Fruit fly (Drosophila melanogaster) whole organism, prepupa: ENCODE results near the gene CG9682.
A peak's percentile ranks its signal among the peaks of the same experiment; 100 is the strongest.

Source experiments
- Blimp-1 ChIP-seq: fragments of 200-800 bp; sonication (Bioruptor generic); optimal IDR thresholded peaks from 3 replicates; lab custom pipeline; 2017; ENCODE audit warnings: missing biosample characterization, missing genetic modification characterization, mild to moderate bottlenecking, moderate library complexity, missing genetic modification reagents
- CG11762 ChIP-seq: fragments of 200-800 bp; sonication (Bioruptor generic); optimal IDR thresholded peaks from 3 replicates; lab custom pipeline; 2016; ENCODE audit warnings: missing biosample characterization, missing genetic modification characterization; ENCODE audit not compliant: insufficient read depth
- CG11902 ChIP-seq: fragments of 200-800 bp; sonication (Bioruptor generic); optimal IDR thresholded peaks from 3 replicates; lab custom pipeline; 2016; ENCODE audit warnings: missing biosample characterization, missing genetic modification characterization
- CG15336 ChIP-seq: fragments of 200-800 bp; sonication (Bioruptor generic); IDR thresholded peaks from 2 replicates; pipeline ENCODE4 v1.3.6; 2022; ENCODE audit warnings: missing biosample characterization, missing genetic modification characterization
- CG1621 ChIP-seq: fragments of 200-800 bp; sonication (Bioruptor generic); optimal IDR thresholded peaks from 3 replicates; lab custom pipeline; 2018; ENCODE audit warnings: missing biosample characterization, mild to moderate bottlenecking, missing genetic modification characterization
- CG16779 ChIP-seq: fragments of 200-800 bp; sonication (Bioruptor generic); optimal IDR thresholded peaks from 3 replicates; lab custom pipeline; 2017; ENCODE audit warnings: missing biosample characterization, mild to moderate bottlenecking, missing genetic modification characterization
- CG3032 ChIP-seq: fragments of 200-800 bp; optimal IDR thresholded peaks from 2 replicates; lab custom pipeline; 2019; ENCODE audit warnings: missing biosample characterization, mild to moderate bottlenecking, missing genetic modification characterization, moderate library complexity
- CG31627 ChIP-seq: fragments of 200-800 bp; sonication (Bioruptor generic); optimal IDR thresholded peaks from 3 replicates; lab custom pipeline; 2016; ENCODE audit warnings: missing biosample characterization, missing genetic modification characterization
- CG32006 ChIP-seq: fragments of 200-800 bp; sonication (Bioruptor generic); optimal IDR thresholded peaks from 3 replicates; lab custom pipeline; 2017; ENCODE audit warnings: missing biosample characterization, mild to moderate bottlenecking, missing genetic modification characterization
- CG34406 ChIP-seq: fragments of 200-800 bp; sonication (Bioruptor generic); optimal IDR thresholded peaks from 3 replicates; lab custom pipeline; 2016; ENCODE audit warnings: missing biosample characterization, missing genetic modification characterization
- CG4318 ChIP-seq: fragments of 200-800 bp; sonication (Bioruptor generic); optimal IDR thresholded peaks from 3 replicates; lab custom pipeline; 2017; ENCODE audit warnings: missing biosample characterization, mild to moderate bottlenecking, missing genetic modification characterization
- CG6163 ChIP-seq: fragments of 200-800 bp; sonication (Bioruptor generic); IDR thresholded peaks from 3 replicates; pipeline ENCODE4 v1.3.6; 2022; ENCODE audit warnings: missing biosample characterization, missing genetic modification characterization
- CG6276 ChIP-seq: fragments of 200-800 bp; sonication (Bioruptor generic); optimal IDR thresholded peaks from 2 replicates; lab custom pipeline; 2017; ENCODE audit warnings: missing biosample characterization, mild to moderate bottlenecking, missing genetic modification characterization
- CG6792 ChIP-seq: fragments of 200-800 bp; sonication (Bioruptor generic); optimal IDR thresholded peaks from 3 replicates; lab custom pipeline; 2016; ENCODE audit warnings: missing biosample characterization, missing genetic modification characterization
- CG6854 ChIP-seq: fragments of 200-800 bp; sonication (Bioruptor generic); optimal IDR thresholded peaks from 2 replicates; lab custom pipeline; 2017; ENCODE audit warnings: missing biosample characterization, mild to moderate bottlenecking, missing genetic modification characterization
- CG7368 ChIP-seq: fragments of 200-800 bp; sonication (Bioruptor generic); optimal IDR thresholded peaks from 3 replicates; lab custom pipeline; 2016; ENCODE audit warnings: missing biosample characterization, missing genetic modification characterization
- CG8319 ChIP-seq: fragments of 200-800 bp; sonication (Bioruptor generic); optimal IDR thresholded peaks from 3 replicates; lab custom pipeline; 2016; ENCODE audit warnings: missing biosample characterization, missing genetic modification characterization
- CG8632 ChIP-seq: fragments of 200-800 bp; sonication (Bioruptor generic); optimal IDR thresholded peaks from 3 replicates; lab custom pipeline; 2016; ENCODE audit warnings: missing biosample characterization, missing genetic modification characterization
- CG9139 ChIP-seq: fragments of 200-800 bp; sonication (Bioruptor generic); optimal IDR thresholded peaks from 3 replicates; lab custom pipeline; 2017; ENCODE audit warnings: missing biosample characterization, mild to moderate bottlenecking, missing genetic modification characterization
- Eip75B ChIP-seq: fragments of 200-800 bp; sonication (Bioruptor generic); optimal IDR thresholded peaks from 3 replicates; lab custom pipeline; 2016; ENCODE audit warnings: missing biosample characterization, missing genetic modification characterization
- Eip78C ChIP-seq: fragments of 200-800 bp; sonication (Bioruptor generic); peaks from one replicate; lab custom pipeline; 2016; ENCODE audit warnings: missing biosample characterization, missing genetic modification characterization
- Ets21C ChIP-seq: fragments of 200-800 bp; sonication (Bioruptor generic); optimal IDR thresholded peaks from 3 replicates; lab custom pipeline; 2016; ENCODE audit warnings: missing biosample characterization, missing genetic modification characterization
- Ets96B ChIP-seq: fragments of 200-800 bp; optimal IDR thresholded peaks from 2 replicates; lab custom pipeline; 2019; ENCODE audit warnings: missing biosample characterization, mild to moderate bottlenecking, missing genetic modification characterization, moderate library complexity
- Hr4 ChIP-seq: fragments of 200-800 bp; sonication (Bioruptor generic); optimal IDR thresholded peaks from 3 replicates; lab custom pipeline; 2016; ENCODE audit warnings: missing biosample characterization, missing genetic modification characterization
- Lpt ChIP-seq: fragments of 200-800 bp; sonication (Bioruptor generic); optimal IDR thresholded peaks from 3 replicates; lab custom pipeline; 2016; ENCODE audit warnings: missing biosample characterization, missing genetic modification characterization
- Met ChIP-seq: fragments of 200-800 bp; sonication (Bioruptor generic); optimal IDR thresholded peaks from 3 replicates; lab custom pipeline; 2016; ENCODE audit warnings: missing biosample characterization, missing genetic modification characterization
- OdsH ChIP-seq: fragments of 200-800 bp; sonication (Bioruptor generic); optimal IDR thresholded peaks from 3 replicates; lab custom pipeline; 2016; ENCODE audit warnings: missing biosample characterization, missing genetic modification characterization
- Sox102F ChIP-seq: fragments of 200-800 bp; sonication (Bioruptor generic); optimal IDR thresholded peaks from 2 replicates; lab custom pipeline; 2016; ENCODE audit warnings: missing biosample characterization, mild to moderate bottlenecking, missing genetic modification characterization
- Sox14 ChIP-seq: fragments of 200-800 bp; sonication (Bioruptor generic); optimal IDR thresholded peaks from 3 replicates; lab custom pipeline; 2016; ENCODE audit warnings: missing biosample characterization, missing genetic modification characterization
- Sox15 ChIP-seq: fragments of 200-800 bp; sonication (Bioruptor generic); optimal IDR thresholded peaks from 3 replicates; lab custom pipeline; 2016; ENCODE audit warnings: missing biosample characterization, missing genetic modification characterization
- achi ChIP-seq: fragments of 200-800 bp; sonication (Bioruptor generic); optimal IDR thresholded peaks from 3 replicates; lab custom pipeline; 2016; ENCODE audit warnings: missing biosample characterization, missing genetic modification characterization
- acj6 ChIP-seq: fragments of 200-800 bp; sonication (Bioruptor generic); optimal IDR thresholded peaks from 3 replicates; lab custom pipeline; 2016; ENCODE audit warnings: missing biosample characterization, missing genetic modification characterization
- cyc ChIP-seq: fragments of 200-800 bp; sonication (Bioruptor generic); optimal IDR thresholded peaks from 3 replicates; lab custom pipeline; 2016; ENCODE audit warnings: missing biosample characterization, missing genetic modification characterization
- dac ChIP-seq: fragments of 200-800 bp; sonication (Bioruptor generic); optimal IDR thresholded peaks from 2 replicates; lab custom pipeline; 2017; ENCODE audit warnings: missing biosample characterization, mild to moderate bottlenecking, missing genetic modification characterization
- dsx ChIP-seq: fragments of 200-800 bp; optimal IDR thresholded peaks from 3 replicates; lab custom pipeline; 2019; ENCODE audit warnings: missing biosample characterization, mild to moderate bottlenecking, missing genetic modification characterization, moderate library complexity; ENCODE audit not compliant: poor library complexity, severe bottlenecking
- eg ChIP-seq: fragments of 200-800 bp; sonication (Bioruptor generic); IDR thresholded peaks from 3 replicates; pipeline ENCODE4 v1.3.6; 2022; ENCODE audit warnings: missing biosample characterization, missing genetic modification characterization
- esn ChIP-seq: fragments of 200-800 bp; sonication (Bioruptor generic); optimal IDR thresholded peaks from 2 replicates; lab custom pipeline; 2016; ENCODE audit warnings: missing biosample characterization, mild to moderate bottlenecking, missing genetic modification characterization, moderate library complexity
- fd59A ChIP-seq: fragments of 200-800 bp; sonication (Bioruptor generic); optimal IDR thresholded peaks from 2 replicates; lab custom pipeline; 2017; ENCODE audit warnings: missing biosample characterization, mild to moderate bottlenecking, missing genetic modification characterization, missing genetic modification reagents
- fd85E ChIP-seq: fragments of 200-800 bp; sonication (Bioruptor generic); optimal IDR thresholded peaks from 3 replicates; lab custom pipeline; 2016; ENCODE audit warnings: missing biosample characterization, missing genetic modification characterization
- fkh ChIP-seq: fragments of 200-800 bp; sonication (Bioruptor generic); optimal IDR thresholded peaks from 3 replicates; lab custom pipeline; 2017; ENCODE audit warnings: missing biosample characterization, mild to moderate bottlenecking, missing genetic modification characterization, moderate library complexity
- lz ChIP-seq: fragments of 200-800 bp; sonication (Bioruptor generic); optimal IDR thresholded peaks from 3 replicates; lab custom pipeline; 2016; ENCODE audit warnings: missing biosample characterization, missing genetic modification characterization
- net ChIP-seq: fragments of 200-800 bp; sonication (Bioruptor generic); optimal IDR thresholded peaks from 3 replicates; lab custom pipeline; 2016; ENCODE audit warnings: missing biosample characterization, missing genetic modification characterization
- pdm3 ChIP-seq: fragments of 200-800 bp; sonication (Bioruptor generic); optimal IDR thresholded peaks from 3 replicates; lab custom pipeline; 2016; ENCODE audit warnings: missing biosample characterization, missing genetic modification characterization
- salr ChIP-seq, 2 experiments: fragments of 200-800 bp; sonication (Bioruptor generic); optimal IDR thresholded peaks; 3 replicates each; lab custom pipeline; 2016 to 2018; ENCODE audit warnings: missing biosample characterization in 2 of 2, missing genetic modification characterization in 2 of 2, mild to moderate bottlenecking in 1 of 2
- spab ChIP-seq: fragments of 200-800 bp; sonication (Bioruptor generic); optimal IDR thresholded peaks from 2 replicates; lab custom pipeline; 2017; ENCODE audit warnings: missing biosample characterization, mild to moderate bottlenecking, missing genetic modification characterization, missing genetic modification reagents
- vri ChIP-seq: fragments of 200-800 bp; sonication (Bioruptor generic); optimal IDR thresholded peaks from 3 replicates; lab custom pipeline; 2016; ENCODE audit warnings: missing biosample characterization, mild to moderate bottlenecking, missing genetic modification characterization

The CG9682 gene

dm6 chr3R:30205946-30206345 is 44.8 kb upstream of the CG9682 start:
- no peak for TF ChIP-seq lz (GFP tag; lab: Kevin White, UChicago)
- peak; percentile 4 for TF ChIP-seq Eip78C (GFP tag; lab: Kevin White, UChicago)
- TF ChIP-seq esn (GFP tag; lab: Kevin White, UChicago), result peak; percentile 1
- TF ChIP-seq Sox15 (GFP tag; lab: Kevin White, UChicago), result no peak
- TF ChIP-seq salr (GFP tag; optimal IDR thresholded peaks at IDR 0.05; lab: Kevin White, UChicago), result no peak
- no peak for TF ChIP-seq Eip75B (GFP tag; lab: Kevin White, UChicago)
- TF ChIP-seq CG32006 (GFP tag; lab: Kevin White, UChicago), result no peak
- no peak for TF ChIP-seq Ets21C (GFP tag; lab: Kevin White, UChicago)
- TF ChIP-seq acj6, result no peak
- no peak for TF ChIP-seq CG7368 (GFP tag; lab: Kevin White, UChicago)
- 0 out of 3 replicates have a peak, but pooled peaks have one; percentile 10 for TF ChIP-seq eg (GFP tag; lab: Robert Waterston, UW)
- no peak for TF ChIP-seq CG9139 (GFP tag; lab: Kevin White, UChicago)
- no peak for TF ChIP-seq achi (GFP tag; lab: Kevin White, UChicago)
- TF ChIP-seq fd59A (GFP tag; lab: Kevin White, UChicago), result no peak
- TF ChIP-seq spab, result no peak
- no peak for TF ChIP-seq fkh
- no peak for TF ChIP-seq net
- TF ChIP-seq Met, result no peak
- TF ChIP-seq CG31627 (GFP tag; lab: Kevin White, UChicago), result no peak
- no peak for TF ChIP-seq CG34406 (GFP tag; lab: Kevin White, UChicago)
- no peak for TF ChIP-seq CG8632
- no peak for TF ChIP-seq OdsH (GFP tag; lab: Kevin White, UChicago)

- no peak for TF ChIP-seq Ets96B (tag; lab: Kevin White, UChicago)
- TF ChIP-seq CG4318 (GFP tag; lab: Kevin White, UChicago), result no peak
- no peak for TF ChIP-seq Sox14 (GFP tag; lab: Kevin White, UChicago)
- TF ChIP-seq Hr4 (GFP tag; lab: Kevin White, UChicago), result no peak
- no peak for TF ChIP-seq CG34406 (GFP tag; lab: Kevin White, UChicago)
- no peak for TF ChIP-seq fkh
- no peak for TF ChIP-seq pdm3
- no peak for TF ChIP-seq spab
- TF ChIP-seq Sox15 (GFP tag; lab: Kevin White, UChicago), result no peak
- TF ChIP-seq Lpt (GFP tag; lab: Kevin White, UChicago), result no peak
- no peak for TF ChIP-seq acj6
- no peak for TF ChIP-seq CG8319 (GFP tag; lab: Kevin White, UChicago)
- TF ChIP-seq Ets21C (GFP tag; lab: Kevin White, UChicago), result no peak
- TF ChIP-seq Sox102F (GFP tag; lab: Kevin White, UChicago), result no peak
- no peak for TF ChIP-seq dsx (GFP tag; lab: Kevin White, UChicago)
- TF ChIP-seq CG16779, result no peak
- TF ChIP-seq CG3032 (tag; lab: Kevin White, UChicago), result no peak
- no peak for TF ChIP-seq CG31627 (GFP tag; lab: Kevin White, UChicago)
Observed at dm6 chr3R:30208011-30208410, 42.7 kb upstream of the CG9682 start.

dm6 chr3R:30208766-30209484 is 41.8 kb upstream of the CG9682 start, which contains the start of gene RpS7:
TSS of gene RpS7 (minus strand) at chr3R:30209020.
- TF ChIP-seq fd85E, result peak; percentile 57
- peak; percentile 70 for TF ChIP-seq CG16779
- TF ChIP-seq CG6792, result peak; percentile 35
- TF ChIP-seq CG6276 (GFP tag; lab: Kevin White, UChicago), result peak; percentile 39
- peak; percentile 60 for TF ChIP-seq CG1621
- peak; percentile 37 for TF ChIP-seq Eip75B (GFP tag; lab: Kevin White, UChicago)
- peak; percentile 69 for TF ChIP-seq CG6163 (GFP tag; lab: Robert Waterston, UW)
- no peak for TF ChIP-seq CG11902
- TF ChIP-seq CG32006 (GFP tag; lab: Kevin White, UChicago), result no peak
- TF ChIP-seq Met, result peak; percentile 59
- peak; percentile 94 for TF ChIP-seq CG6854 (GFP tag; lab: Kevin White, UChicago)
- TF ChIP-seq Blimp-1, result peak; percentile 49
- TF ChIP-seq CG4318 (GFP tag; lab: Kevin White, UChicago), result no peak
- TF ChIP-seq dac (GFP tag; lab: Kevin White, UChicago), result no peak
- TF ChIP-seq fkh, result peak; percentile 29
- peak; percentile 42 for TF ChIP-seq cyc (GFP tag; lab: Kevin White, UChicago)
- no peak; the same call in 1 of the 2 replicates for TF ChIP-seq CG15336 (GFP tag; lab: Robert Waterston, UW)
- TF ChIP-seq CG11762, result peak; percentile 43
- TF ChIP-seq net, result peak; percentile 75
- TF ChIP-seq Sox102F (GFP tag; lab: Kevin White, UChicago), result peak; percentile 73
- peak; percentile 68 for TF ChIP-seq esn (GFP tag; lab: Kevin White, UChicago)
- peak; percentile 62 for TF ChIP-seq vri (GFP tag; lab: Kevin White, UChicago)
